Worm (Caenorhabditis elegans) whole organism, mixed stage, embryonic: ENCODE data around the gene blos-4.
A peak's percentile ranks its signal among the peaks of the same experiment; 100 is the strongest.

Experiments
- M03D4.4 ChIP-seq: sonication (generic microtip); optimal IDR thresholded peaks from 2 replicates; lab custom pipeline; 2017; ENCODE audit warnings: mild to moderate bottlenecking, missing genetic modification characterization, missing compliant biosample characterization
- bed-3 ChIP-seq: fragments of 200-800 bp; sonication (Bioruptor generic); optimal IDR thresholded peaks from 3 replicates; lab custom pipeline; 2018; ENCODE audit warnings: mild to moderate bottlenecking, missing genetic modification characterization, moderate library complexity, missing compliant biosample characterization
- blmp-1 ChIP-seq: fragments of 150-350 bp; optimal IDR thresholded peaks from 2 replicates; lab custom pipeline; 2014; ENCODE audit warnings: missing biosample characterization, missing genetic modification characterization
- ceh-39 ChIP-seq: fragments of 150-350 bp; optimal IDR thresholded peaks from 2 replicates; lab custom pipeline; 2014; ENCODE audit warnings: missing biosample characterization, missing genetic modification characterization
- ceh-43 ChIP-seq: fragments of 200-800 bp; sonication (Bioruptor generic); optimal IDR thresholded peaks from 2 replicates; lab custom pipeline; 2018; ENCODE audit warnings: mild to moderate bottlenecking, missing genetic modification characterization, moderate library complexity, missing compliant biosample characterization
- ceh-83 ChIP-seq: fragments of 200-800 bp; sonication (Bioruptor generic); optimal IDR thresholded peaks from 2 replicates; lab custom pipeline; 2018; ENCODE audit warnings: mild to moderate bottlenecking, missing genetic modification characterization, missing compliant biosample characterization
- ces-1 ChIP-seq: fragments of 150-350 bp; optimal IDR thresholded peaks from 2 replicates; lab custom pipeline; 2014; ENCODE audit warnings: missing biosample characterization, missing genetic modification reagents, missing genetic modification characterization
- cnd-1 ChIP-seq: fragments of 200-800 bp; sonication (Bioruptor generic); optimal IDR thresholded peaks from 2 replicates; lab custom pipeline; 2018; ENCODE audit warnings: mild to moderate bottlenecking, missing genetic modification characterization, missing compliant biosample characterization
- elt-1 ChIP-seq: sonication (generic microtip); optimal IDR thresholded peaks from 2 replicates; lab custom pipeline; 2017; ENCODE audit warnings: missing genetic modification characterization, mild to moderate bottlenecking, missing compliant biosample characterization, antibody characterized with exemption, moderate library complexity, borderline replicate concordance; ENCODE audit not compliant: insufficient read depth
- elt-3 ChIP-seq: fragments of 150-350 bp; optimal IDR thresholded peaks from 2 replicates; lab custom pipeline; 2014; ENCODE audit warnings: missing biosample characterization, missing genetic modification characterization
- flh-1 ChIP-seq: fragments of 200-800 bp; sonication (Bioruptor generic); optimal IDR thresholded peaks from 2 replicates; lab custom pipeline; 2018; ENCODE audit warnings: mild to moderate bottlenecking, missing genetic modification characterization, moderate library complexity, missing compliant biosample characterization
- hlh-1 ChIP-seq: fragments of 150-350 bp; optimal IDR thresholded peaks from 2 replicates; lab custom pipeline; 2014; ENCODE audit warnings: missing biosample characterization, missing genetic modification reagents, missing genetic modification characterization
- lin-13 ChIP-seq: fragments of 150-350 bp; optimal IDR thresholded peaks from 2 replicates; lab custom pipeline; 2014; ENCODE audit warnings: missing biosample characterization, missing genetic modification characterization
- lin-32 ChIP-seq: fragments of 200-800 bp; sonication (Bioruptor generic); optimal IDR thresholded peaks from 2 replicates; lab custom pipeline; 2018; ENCODE audit warnings: mild to moderate bottlenecking, missing genetic modification characterization, missing compliant biosample characterization
- lsy-2 ChIP-seq: fragments of 150-350 bp; optimal IDR thresholded peaks from 2 replicates; lab custom pipeline; 2014; ENCODE audit warnings: missing biosample characterization, missing genetic modification characterization
- mab-5 ChIP-seq: fragments of 150-350 bp; optimal IDR thresholded peaks from 2 replicates; lab custom pipeline; 2014; ENCODE audit warnings: missing biosample characterization, missing genetic modification characterization
- mep-1 ChIP-seq: fragments of 150-350 bp; optimal IDR thresholded peaks from 2 replicates; lab custom pipeline; 2017; ENCODE audit warnings: missing biosample characterization, missing genetic modification reagents, missing genetic modification characterization, inconsistent platforms
- mls-2 ChIP-seq: sonication (generic microtip); optimal IDR thresholded peaks from 2 replicates; lab custom pipeline; 2016; ENCODE audit warnings: mild to moderate bottlenecking, missing genetic modification characterization, moderate library complexity, missing compliant biosample characterization
- nhr-12 ChIP-seq: fragments of 150-350 bp; optimal IDR thresholded peaks from 2 replicates; lab custom pipeline; 2014; ENCODE audit warnings: missing biosample characterization, missing genetic modification characterization
- nhr-2 ChIP-seq: fragments of 150-350 bp; optimal IDR thresholded peaks from 2 replicates; lab custom pipeline; 2014; ENCODE audit warnings: missing biosample characterization, missing genetic modification characterization
- nhr-237 ChIP-seq: fragments of 150-350 bp; optimal IDR thresholded peaks from 2 replicates; lab custom pipeline; 2014; ENCODE audit warnings: missing biosample characterization, missing genetic modification characterization
- nhr-28 ChIP-seq: fragments of 150-350 bp; optimal IDR thresholded peaks from 2 replicates; lab custom pipeline; 2014; ENCODE audit warnings: missing biosample characterization, missing genetic modification characterization
- nhr-76 ChIP-seq: sonication (generic microtip); optimal IDR thresholded peaks from 2 replicates; lab custom pipeline; 2017; ENCODE audit warnings: missing biosample characterization, missing genetic modification characterization
- pha-4 ChIP-seq: fragments of 150-350 bp; optimal IDR thresholded peaks from 2 replicates; lab custom pipeline; 2018; ENCODE audit warnings: missing biosample characterization, missing genetic modification reagents, missing genetic modification characterization
- sem-2 ChIP-seq: fragments of 200-800 bp; sonication (Bioruptor generic); optimal IDR thresholded peaks from 2 replicates; lab custom pipeline; 2018; ENCODE audit warnings: mild to moderate bottlenecking, missing genetic modification characterization, missing compliant biosample characterization
- sptf-1 ChIP-seq: sonication (generic microtip); optimal IDR thresholded peaks from 2 replicates; lab custom pipeline; 2017; ENCODE audit warnings: mild to moderate bottlenecking, missing genetic modification characterization, moderate library complexity, missing compliant biosample characterization
- tbx-8 ChIP-seq: fragments of 200-800 bp; sonication (Bioruptor generic); optimal IDR thresholded peaks from 2 replicates; lab custom pipeline; 2018; ENCODE audit warnings: mild to moderate bottlenecking, missing genetic modification characterization, moderate library complexity, missing compliant biosample characterization
- unc-120 ChIP-seq: sonication (generic microtip); optimal IDR thresholded peaks from 2 replicates; lab custom pipeline; 2017; ENCODE audit warnings: missing genetic modification characterization, missing compliant biosample characterization; ENCODE audit not compliant: poor library complexity, severe bottlenecking
- unc-39 ChIP-seq: fragments of 150-350 bp; optimal IDR thresholded peaks from 2 replicates; lab custom pipeline; 2014; ENCODE audit warnings: missing biosample characterization, missing genetic modification characterization
- ztf-11 ChIP-seq: fragments of 150-350 bp; optimal IDR thresholded peaks from 2 replicates; lab custom pipeline; 2014; ENCODE audit warnings: missing biosample characterization, missing genetic modification characterization

The blos-4 gene

DNA sequence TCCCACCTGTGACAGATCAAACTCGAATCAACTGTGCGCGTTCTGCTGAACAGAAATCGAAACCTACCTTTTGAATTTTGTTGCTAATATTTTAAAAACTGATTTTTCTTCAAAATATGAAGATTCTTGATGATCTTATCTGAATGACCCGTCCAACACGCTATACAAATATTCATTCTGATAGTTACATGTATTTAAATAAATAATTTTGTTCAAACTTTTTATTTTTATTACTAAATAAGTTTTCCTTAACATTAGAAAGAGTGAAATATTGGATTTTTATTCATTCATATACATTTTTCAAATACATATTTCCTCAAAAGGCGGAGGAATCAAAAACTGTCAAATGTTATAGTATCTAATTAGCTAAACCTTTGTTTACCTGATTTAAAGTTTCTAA lies 22.9 kb downstream of the blos-4 start, which contains the start of gene F13H8.8:
F13H8.8 (minus strand) TSS at position 101 of the 400 bp plus-strand sequence.
- TF ChIP-seq mls-2 (tag; lab: Kevin White, UChicago) (no peak), nhr-2 (tag; lab: Kevin White, UChicago) (no peak), ces-1 (GFP tag; lab: Kevin White, UChicago) (no peak), hlh-1 (tag; lab: Kevin White, UChicago) (no peak), sptf-1 (tag; lab: Kevin White, UChicago) (no peak), ztf-11 (tag; lab: Kevin White, UChicago) (no peak), bed-3 (GFP tag; lab: Kevin White, UChicago) (no peak), lsy-2 (tag; lab: Kevin White, UChicago) (no peak), lin-13 (tag; lab: Kevin White, UChicago) (no peak), sem-2 (GFP tag; lab: Kevin White, UChicago) (no peak), elt-1 (tag; lab: Kevin White, UChicago) (no peak), ceh-83 (no peak), tbx-8 (GFP tag; lab: Kevin White, UChicago) (no peak), cnd-1 (tag; lab: Kevin White, UChicago) (no peak), mep-1 (tag; lab: Kevin White, UChicago) (no peak)

DNA sequence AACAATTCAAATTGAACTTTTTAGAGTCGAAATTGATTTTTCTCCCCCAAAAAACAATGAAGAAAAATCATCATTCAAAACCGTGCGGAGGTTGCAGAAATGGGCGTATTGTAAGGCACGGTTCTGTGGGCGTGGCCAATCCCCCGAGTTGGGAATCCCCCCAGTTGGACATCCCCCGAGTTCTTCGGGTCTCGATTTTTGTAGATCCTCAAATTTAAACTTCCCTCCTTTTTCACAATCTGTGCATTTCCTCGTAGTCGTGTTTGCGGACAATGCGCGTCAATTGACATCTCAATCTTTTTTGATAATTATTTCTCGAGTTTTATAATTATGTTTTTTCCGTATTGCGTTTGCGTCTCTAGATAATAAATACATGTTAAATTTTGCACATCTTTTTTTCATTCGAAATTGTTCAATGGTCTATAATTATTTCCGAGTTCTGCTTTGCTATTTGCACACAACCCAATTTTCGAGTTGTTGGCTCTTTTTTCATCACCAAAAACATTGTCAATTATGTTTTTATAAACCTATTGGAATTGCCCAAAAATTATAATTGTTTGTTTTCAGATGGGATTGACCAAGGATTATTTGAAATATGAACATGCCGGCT lies 24.9 kb downstream of the blos-4 start, which contains the start of gene F13H8.2:
F13H8.2 (plus strand) TSS at position 560 of the 610 bp plus-strand sequence.
- no peak for TF ChIP-seq nhr-76 (tag; lab: Kevin White, UChicago)
- peak; percentile 60 for TF ChIP-seq lin-13 (tag; lab: Kevin White, UChicago)
- peak; percentile 59 for TF ChIP-seq pha-4 (tag; lab: Kevin White, UChicago)
- TF ChIP-seq ceh-83: no peak
- peak; percentile 4 for TF ChIP-seq ceh-43 (GFP tag; lab: Kevin White, UChicago)
- peak; percentile 77 for TF ChIP-seq lsy-2 (tag; lab: Kevin White, UChicago)
- peak; percentile 12 for TF ChIP-seq cnd-1 (tag; lab: Kevin White, UChicago)
- TF ChIP-seq nhr-237 (tag; lab: Kevin White, UChicago): peak; percentile 44
- peak; percentile 31 for TF ChIP-seq ceh-39 (tag; lab: Kevin White, UChicago)
- TF ChIP-seq sptf-1 (tag; lab: Kevin White, UChicago): peak; percentile 12
- peak; percentile 93 for TF ChIP-seq ces-1 (GFP tag; lab: Kevin White, UChicago)
- no peak for TF ChIP-seq unc-39 (tag; lab: Kevin White, UChicago)
- TF ChIP-seq mep-1 (tag; lab: Kevin White, UChicago): peak; percentile 31
- TF ChIP-seq unc-120 (tag; lab: Kevin White, UChicago): peak; percentile 27
- TF ChIP-seq mls-2 (tag; lab: Kevin White, UChicago): peak; percentile 9
- no peak for TF ChIP-seq ztf-11 (tag; lab: Kevin White, UChicago)

DNA sequence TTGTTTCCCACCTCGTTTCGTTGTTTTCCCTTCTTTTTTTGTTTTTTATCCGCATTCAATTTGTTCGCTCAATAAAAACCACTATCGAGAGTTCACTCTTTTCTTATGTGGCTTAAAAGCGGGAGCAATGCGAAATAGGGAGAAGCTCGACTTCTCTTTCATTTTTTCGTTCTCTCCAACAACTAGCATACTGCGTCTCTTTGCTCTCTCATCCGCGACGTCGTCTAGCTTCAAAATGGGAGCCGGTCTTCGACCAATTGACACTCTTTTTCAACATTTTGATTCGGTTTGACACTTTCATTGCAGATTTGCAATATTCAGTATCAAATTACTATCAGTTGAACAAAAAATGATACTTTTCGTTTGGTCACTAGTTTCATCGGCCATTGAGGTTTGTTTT lies 28.9 kb downstream of the blos-4 start, which contains the start of gene bpl-1:
bpl-1 (plus strand) TSS at position 301 of the 400 bp plus-strand sequence.
- TF ChIP-seq cnd-1 (tag; lab: Kevin White, UChicago) (no peak), ceh-43 (GFP tag; lab: Kevin White, UChicago) (no peak), nhr-12 (tag; lab: Kevin White, UChicago) (no peak), ces-1 (GFP tag; lab: Kevin White, UChicago) (no peak), mep-1 (tag; lab: Kevin White, UChicago) (no peak), bed-3 (GFP tag; lab: Kevin White, UChicago) (no peak), blmp-1 (tag; lab: Kevin White, UChicago) (no peak), sem-2 (GFP tag; lab: Kevin White, UChicago) (no peak), elt-1 (tag; lab: Kevin White, UChicago) (no peak)

DNA sequence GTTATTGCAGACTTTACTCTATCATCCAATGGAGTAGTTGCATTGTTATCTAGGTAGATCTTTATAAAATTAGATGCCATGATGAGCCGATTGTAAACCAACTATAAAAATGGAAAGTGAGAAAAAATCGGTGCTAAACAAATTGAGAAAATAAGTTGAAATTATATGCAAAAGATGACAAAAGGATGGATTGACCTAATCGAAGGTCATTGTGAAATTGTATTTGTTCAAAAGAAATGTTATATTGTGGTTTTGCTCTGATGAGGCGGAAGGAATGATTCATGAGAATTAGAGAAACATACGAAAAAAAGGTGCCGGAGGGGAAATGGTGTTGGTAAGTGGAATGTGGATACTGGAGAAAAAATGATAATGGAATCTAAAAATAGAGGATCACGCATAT lies 36.0 kb downstream of the blos-4 start, which contains the start of gene scly-1:
scly-1 (minus strand) TSS at position 101 of the 400 bp plus-strand sequence.
- TF ChIP-seq blmp-1 (tag; lab: Kevin White, UChicago) (no peak), nhr-76 (tag; lab: Kevin White, UChicago) (no peak), M03D4.4 (no peak), elt-1 (tag; lab: Kevin White, UChicago) (no peak), sem-2 (GFP tag; lab: Kevin White, UChicago) (no peak), ztf-11 (tag; lab: Kevin White, UChicago) (no peak), tbx-8 (GFP tag; lab: Kevin White, UChicago) (no peak), mep-1 (tag; lab: Kevin White, UChicago) (no peak), nhr-28 (tag; lab: Kevin White, UChicago) (no peak), mls-2 (tag; lab: Kevin White, UChicago) (no peak)

ce11 chrII:6281903-6282302 lies 36.9 kb downstream of the blos-4 start:
- TF ChIP-seq mep-1 (tag; lab: Kevin White, UChicago) (no peak), ceh-39 (tag; lab: Kevin White, UChicago) (no peak), nhr-28 (tag; lab: Kevin White, UChicago) (no peak), elt-3 (no peak), unc-39 (tag; lab: Kevin White, UChicago) (no peak), flh-1 (GFP tag; lab: Kevin White, UChicago) (no peak), mab-5 (tag; lab: Kevin White, UChicago) (no peak), lin-32 (GFP tag; lab: Kevin White, UChicago) (no peak), tbx-8 (GFP tag; lab: Kevin White, UChicago) (no peak), mls-2 (tag; lab: Kevin White, UChicago) (no peak), bed-3 (GFP tag; lab: Kevin White, UChicago) (no peak), lin-13 (tag; lab: Kevin White, UChicago) (no peak), unc-120 (tag; lab: Kevin White, UChicago) (no peak), ces-1 (GFP tag; lab: Kevin White, UChicago) (no peak), lsy-2 (tag; lab: Kevin White, UChicago) (no peak)
- TF ChIP-seq, all 35 proteins: peak for 0
